Fruit fly (Drosophila melanogaster) whole organism: ENCODE measurements around the gene CG31673.

Experiments
- CG8478 ChIP-seq: fragments of >200 bp; optimal IDR thresholded peaks from 2 replicates; lab custom pipeline; 2018; ENCODE audit warnings: inconsistent platforms
- EcR ChIP-seq, 2 experiments: fragments of >200 bp; optimal IDR thresholded peaks; 2 replicates each; lab custom pipeline; 2017; ENCODE audit warnings: missing biosample characterization in 2 of 2, missing genetic modification characterization in 2 of 2, missing genetic modification reagents in 2 of 2
- pan ChIP-seq: fragments of >200 bp; optimal IDR thresholded peaks from 2 replicates; lab custom pipeline; 2017
- psq ChIP-seq: fragments of >200 bp; optimal IDR thresholded peaks from 2 replicates; lab custom pipeline; 2017
- usp ChIP-seq: fragments of >200 bp; optimal IDR thresholded peaks from 2 replicates; lab custom pipeline; 2017; ENCODE audit warnings: missing biosample characterization, missing genetic modification characterization, mixed read lengths

dm6 chr2L:20857791-20858190 lies 28.4 kb downstream of the CG31673 start, which contains the start of gene CG14400:
- TF ChIP-seq usp (GFP tag; lab: Kevin White, UChicago): no peak
- no peak for TF ChIP-seq psq
- no peak for TF ChIP-seq CG8478 (lab: Kevin White, UChicago)
- no peak for TF ChIP-seq pan (lab: Kevin White, UChicago)
- TF ChIP-seq EcR (GFP tag; optimal IDR thresholded peaks at IDR 0.05; lab: Kevin White, UChicago): no peak
